Fruit fly (Drosophila melanogaster) Kc167 (cell line): ENCODE results near the gene CG10663.

Source experiments
- Myc ChIP-seq: fragments of >200 bp; optimal IDR thresholded peaks from 2 replicates; lab custom pipeline; 2017; ENCODE audit warnings: missing external identifiers
- Sin3A ChIP-seq: fragments of >200 bp; optimal IDR thresholded peaks from 2 replicates; lab custom pipeline; 2018; ENCODE audit warnings: missing external identifiers
- h ChIP-seq: fragments of >200 bp; optimal IDR thresholded peaks from 3 replicates; lab custom pipeline; 2018; ENCODE audit warnings: missing external identifiers
- psq ChIP-seq: fragments of >200 bp; optimal IDR thresholded peaks from 2 replicates; lab custom pipeline; 2017; ENCODE audit warnings: missing external identifiers

DNA sequence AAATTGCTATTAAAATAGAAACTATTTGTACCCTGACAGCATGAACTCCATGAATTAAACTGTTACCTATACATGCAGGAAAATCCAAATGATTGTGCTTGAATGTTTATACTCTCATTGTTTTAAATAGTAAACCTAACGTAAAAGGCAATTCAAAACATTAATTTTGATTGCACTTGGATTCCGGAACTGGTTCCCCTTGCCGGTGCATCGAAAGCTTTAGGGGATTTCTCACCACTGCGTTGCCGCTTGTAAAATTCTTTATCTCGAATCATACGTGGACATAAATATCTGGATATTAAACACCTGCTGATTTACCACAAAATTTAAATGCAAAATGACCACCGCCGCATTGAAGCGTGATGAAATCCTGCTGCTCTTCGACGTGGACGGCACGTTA is 49.5 kb upstream of the CG10663 start, which contains the start of gene Pmm2:
- TF ChIP-seq psq (lab: Kevin White, UChicago) (no peak), Myc (lab: Kevin White, UChicago) (no peak), Sin3A (lab: Kevin White, UChicago) (no peak), h (lab: Kevin White, UChicago) (no peak)
